Fruit fly (Drosophila melanogaster) whole organism, embryonic: ENCODE results near the gene scyl.

Experiments used
- Ada2b ChIP-seq: fragments of 200-800 bp; sonication (Bioruptor generic); IDR thresholded peaks from 2 replicates; pipeline ENCODE4 v1.3.6; 2022; ENCODE audit warnings: missing biosample characterization, missing genetic modification characterization
- Adf1 ChIP-seq: fragments of 200-800 bp; sonication (Bioruptor generic); IDR thresholded peaks from 2 replicates; pipeline ENCODE4 v1.3.6; 2022; ENCODE audit warnings: missing biosample characterization, missing genetic modification characterization
- Atf3 ChIP-seq: fragments of 200-800 bp; sonication (Bioruptor generic); optimal IDR thresholded peaks from 3 replicates; lab custom pipeline; 2016; ENCODE audit warnings: missing biosample characterization, missing genetic modification characterization
- Atf6 ChIP-seq: fragments of 200-800 bp; sonication (Bioruptor generic); IDR thresholded peaks from 2 replicates; pipeline ENCODE4 v1.3.6; 2022; ENCODE audit warnings: missing biosample characterization, missing genetic modification characterization
- B-H2 ChIP-seq: fragments of 200-800 bp; sonication (Bioruptor generic); optimal IDR thresholded peaks from 2 replicates; lab custom pipeline; 2018; ENCODE audit warnings: missing biosample characterization, mild to moderate bottlenecking, missing genetic modification characterization
- Bgb ChIP-seq: fragments of 200-800 bp; sonication (Bioruptor generic); IDR thresholded peaks from 2 replicates; pipeline ENCODE4 v1.3.6; 2022; ENCODE audit warnings: missing biosample characterization, missing genetic modification characterization; ENCODE audit not compliant: partially characterized antibody
- Bteb2 ChIP-seq: fragments of 200-800 bp; sonication (Bioruptor generic); optimal IDR thresholded peaks from 2 replicates; lab custom pipeline; 2016; ENCODE audit warnings: missing biosample characterization, missing genetic modification characterization
- CG10209 ChIP-seq: fragments of 200-800 bp; sonication (Bioruptor generic); optimal IDR thresholded peaks from 3 replicates; lab custom pipeline; 2017; ENCODE audit warnings: missing biosample characterization, mild to moderate bottlenecking, missing genetic modification characterization, missing genetic modification reagents
- CG11093 ChIP-seq: fragments of 200-800 bp; sonication (Bioruptor generic); IDR thresholded peaks from 3 replicates; pipeline ENCODE4 v1.3.6; 2022; ENCODE audit warnings: missing biosample characterization, missing genetic modification characterization
- CG11247 ChIP-seq: fragments of 200-800 bp; sonication (Bioruptor generic); IDR thresholded peaks from 2 replicates; pipeline ENCODE4 v1.3.6; 2022; ENCODE audit warnings: missing biosample characterization, missing genetic modification characterization
- CG12071 ChIP-seq: fragments of 200-800 bp; sonication (Bioruptor generic); optimal IDR thresholded peaks from 3 replicates; lab custom pipeline; 2018; ENCODE audit warnings: missing biosample characterization, mild to moderate bottlenecking, missing genetic modification characterization
- CG12299 ChIP-seq: fragments of 200-800 bp; sonication (Bioruptor generic); optimal IDR thresholded peaks from 2 replicates; lab custom pipeline; 2018; ENCODE audit warnings: missing biosample characterization, mild to moderate bottlenecking, missing genetic modification characterization
- CG12769 ChIP-seq: fragments of 200-800 bp; sonication (Bioruptor generic); optimal IDR thresholded peaks from 2 replicates; lab custom pipeline; 2019; ENCODE audit warnings: missing biosample characterization, mild to moderate bottlenecking, missing genetic modification characterization, moderate library complexity
- CG14860 ChIP-seq: fragments of 200-800 bp; sonication (Bioruptor generic); IDR thresholded peaks from 3 replicates; pipeline ENCODE4 v1.3.6; 2022; ENCODE audit warnings: missing biosample characterization, missing genetic modification characterization; ENCODE audit not compliant: partially characterized antibody
- CG14965 ChIP-seq: fragments of 200-800 bp; sonication (Bioruptor generic); optimal IDR thresholded peaks from 2 replicates; lab custom pipeline; 2016; ENCODE audit warnings: missing biosample characterization, missing genetic modification characterization, borderline replicate concordance
- CG1602 ChIP-seq: fragments of 200-800 bp; sonication (Bioruptor generic); optimal IDR thresholded peaks from 3 replicates; lab custom pipeline; 2016; ENCODE audit warnings: missing biosample characterization, missing genetic modification characterization
- CG1603 ChIP-seq: fragments of 200-800 bp; sonication (Bioruptor generic); optimal IDR thresholded peaks from 2 replicates; lab custom pipeline; 2019; ENCODE audit warnings: missing biosample characterization, mild to moderate bottlenecking, missing genetic modification characterization, moderate library complexity
- CG1792 ChIP-seq: fragments of 200-800 bp; sonication (Bioruptor generic); optimal IDR thresholded peaks from 2 replicates; lab custom pipeline; 2016; ENCODE audit warnings: missing biosample characterization, missing genetic modification characterization
- CG18764 ChIP-seq: fragments of 200-800 bp; sonication (Bioruptor generic); optimal IDR thresholded peaks from 3 replicates; lab custom pipeline; 2016; ENCODE audit warnings: missing biosample characterization, missing genetic modification characterization
- CG3995 ChIP-seq: fragments of 200-800 bp; sonication (Bioruptor generic); optimal IDR thresholded peaks from 3 replicates; lab custom pipeline; 2016; ENCODE audit warnings: missing biosample characterization, missing genetic modification characterization
- CG4360 ChIP-seq: fragments of 200-800 bp; sonication (Bioruptor generic); IDR thresholded peaks from 2 replicates; pipeline ENCODE4 v1.3.6; 2022; ENCODE audit warnings: missing biosample characterization, missing genetic modification characterization
- CG43689 ChIP-seq: fragments of 200-800 bp; sonication (Bioruptor generic); IDR thresholded peaks from 2 replicates; pipeline ENCODE4 v1.3.6; 2022; ENCODE audit warnings: missing biosample characterization, missing genetic modification characterization
- CG7372 ChIP-seq: fragments of 200-800 bp; sonication (Bioruptor generic); IDR thresholded peaks from 2 replicates; pipeline ENCODE4 v1.3.6; 2022; ENCODE audit warnings: missing biosample characterization, missing genetic modification characterization
- CG7839 ChIP-seq: fragments of 200-800 bp; sonication (Bioruptor generic); optimal IDR thresholded peaks from 3 replicates; lab custom pipeline; 2018; ENCODE audit warnings: missing biosample characterization, mild to moderate bottlenecking, missing genetic modification characterization, moderate library complexity
- CG7963 ChIP-seq: fragments of 200-800 bp; sonication (Bioruptor generic); IDR thresholded peaks from 3 replicates; pipeline ENCODE4 v1.3.6; 2022; ENCODE audit warnings: missing biosample characterization, missing genetic modification characterization; ENCODE audit not compliant: partially characterized antibody
- Camta ChIP-seq: fragments of 200-800 bp; sonication (Bioruptor generic); optimal IDR thresholded peaks from 2 replicates; lab custom pipeline; 2016; ENCODE audit warnings: missing biosample characterization, missing genetic modification characterization
- Chrac-16 ChIP-seq: fragments of 200-800 bp; sonication (Bioruptor generic); optimal IDR thresholded peaks from 3 replicates; lab custom pipeline; 2016; ENCODE audit warnings: missing biosample characterization, missing genetic modification characterization
- CoRest ChIP-seq: fragments of 200-800 bp; sonication (Bioruptor generic); optimal IDR thresholded peaks from 3 replicates; lab custom pipeline; 2018; ENCODE audit warnings: missing biosample characterization, mild to moderate bottlenecking, missing genetic modification characterization, moderate library complexity
- Doc2 ChIP-seq: fragments of 200-800 bp; sonication (Bioruptor generic); IDR thresholded peaks from 2 replicates; pipeline ENCODE4 v1.3.6; 2022; ENCODE audit warnings: missing biosample characterization, missing genetic modification characterization
- HmgZ ChIP-seq: fragments of 200-800 bp; sonication (Bioruptor generic); optimal IDR thresholded peaks from 2 replicates; lab custom pipeline; 2018; ENCODE audit warnings: missing biosample characterization, mild to moderate bottlenecking, missing genetic modification characterization
- Hmx ChIP-seq: fragments of 200-800 bp; sonication (Bioruptor generic); optimal IDR thresholded peaks from 2 replicates; lab custom pipeline; 2016; ENCODE audit warnings: missing biosample characterization, missing genetic modification characterization
- Hr51 ChIP-seq, 2 experiments: fragments of 200-800 bp; sonication (Bioruptor generic); optimal IDR thresholded peaks; 2 replicates in 1 of 2; 3 replicates in 1 of 2; lab custom pipeline; 2016 to 2018; ENCODE audit warnings: missing biosample characterization in 2 of 2, missing genetic modification characterization in 2 of 2, mild to moderate bottlenecking in 1 of 2, moderate library complexity in 1 of 2
- Pdp1 ChIP-seq, 2 experiments: fragments of 200-800 bp; sonication (Bioruptor generic); optimal IDR thresholded peaks; 3 replicates each; lab custom pipeline; 2016; ENCODE audit warnings: missing biosample characterization in 2 of 2, missing genetic modification characterization in 2 of 2, mild to moderate bottlenecking in 1 of 2, moderate library complexity in 1 of 2
- Six4 ChIP-seq: fragments of 200-800 bp; sonication (Bioruptor generic); optimal IDR thresholded peaks from 2 replicates; lab custom pipeline; 2016; ENCODE audit warnings: missing biosample characterization, missing genetic modification characterization
- chif ChIP-seq, 2 experiments: fragments of 200-800 bp; sonication (Bioruptor generic); optimal IDR thresholded peaks; 3 replicates each; lab custom pipeline; 2016; ENCODE audit warnings: missing biosample characterization in 2 of 2, missing genetic modification characterization in 2 of 2
- chinmo ChIP-seq: fragments of 200-800 bp; sonication (Bioruptor generic); IDR thresholded peaks from 4 replicates; pipeline ENCODE4 v1.3.6; 2022; ENCODE audit warnings: missing biosample characterization, missing genetic modification characterization; ENCODE audit not compliant: partially characterized antibody
- da ChIP-seq: fragments of 200-800 bp; sonication (Bioruptor generic); optimal IDR thresholded peaks from 2 replicates; lab custom pipeline; 2016; ENCODE audit warnings: missing biosample characterization, missing genetic modification characterization
- danr ChIP-seq: fragments of 200-800 bp; sonication (Bioruptor generic); IDR thresholded peaks from 2 replicates; pipeline ENCODE4 v1.3.6; 2022; ENCODE audit warnings: missing biosample characterization, missing genetic modification characterization
- dm ChIP-seq: fragments of 200-800 bp; sonication (Bioruptor generic); optimal IDR thresholded peaks from 3 replicates; lab custom pipeline; 2016; ENCODE audit warnings: missing biosample characterization, missing genetic modification characterization
- dmrt11E ChIP-seq: fragments of 200-800 bp; sonication (Bioruptor generic); optimal IDR thresholded peaks from 3 replicates; lab custom pipeline; 2018; ENCODE audit warnings: missing biosample characterization, mild to moderate bottlenecking, missing genetic modification characterization, moderate library complexity
- mirr ChIP-seq: fragments of 200-800 bp; sonication (Bioruptor generic); optimal IDR thresholded peaks from 3 replicates; lab custom pipeline; 2018; ENCODE audit warnings: missing biosample characterization, mild to moderate bottlenecking, missing genetic modification characterization
- mld ChIP-seq: fragments of 200-800 bp; sonication (Bioruptor generic); IDR thresholded peaks from 3 replicates; pipeline ENCODE4 v1.3.6; 2022; ENCODE audit warnings: missing biosample characterization, missing genetic modification characterization; ENCODE audit not compliant: partially characterized antibody
- p53 ChIP-seq: fragments of 200-800 bp; sonication (Bioruptor generic); optimal IDR thresholded peaks from 2 replicates; lab custom pipeline; 2016; ENCODE audit warnings: missing biosample characterization, missing genetic modification characterization
- phol ChIP-seq: fragments of 200-800 bp; sonication (Bioruptor generic); optimal IDR thresholded peaks from 3 replicates; lab custom pipeline; 2018; ENCODE audit warnings: missing biosample characterization, mild to moderate bottlenecking, missing genetic modification characterization, moderate library complexity
- pros ChIP-seq: fragments of 200-800 bp; sonication (Bioruptor generic); optimal IDR thresholded peaks from 3 replicates; lab custom pipeline; 2019; ENCODE audit warnings: missing biosample characterization, mild to moderate bottlenecking, missing genetic modification characterization, moderate library complexity
- salm ChIP-seq: fragments of 200-800 bp; sonication (Bioruptor generic); optimal IDR thresholded peaks from 2 replicates; lab custom pipeline; 2018; ENCODE audit warnings: missing biosample characterization, mild to moderate bottlenecking, missing genetic modification characterization
- scrt ChIP-seq: fragments of 200-800 bp; sonication (Bioruptor generic); optimal IDR thresholded peaks from 2 replicates; lab custom pipeline; 2018; ENCODE audit warnings: missing biosample characterization, mild to moderate bottlenecking, missing genetic modification characterization, moderate library complexity
- stwl ChIP-seq: fragments of 200-800 bp; sonication (Bioruptor generic); optimal IDR thresholded peaks from 3 replicates; lab custom pipeline; 2018; ENCODE audit warnings: missing biosample characterization, mild to moderate bottlenecking, missing genetic modification characterization, moderate library complexity
- usp ChIP-seq: fragments of >200 bp; optimal IDR thresholded peaks from 2 replicates; lab custom pipeline; 2017; ENCODE audit warnings: missing biosample characterization, missing genetic modification characterization
- wdn ChIP-seq: fragments of 200-800 bp; sonication (Bioruptor generic); IDR thresholded peaks from 2 replicates; pipeline ENCODE4 v1.3.6; 2022; ENCODE audit warnings: missing biosample characterization, missing genetic modification characterization

The scyl gene

DNA sequence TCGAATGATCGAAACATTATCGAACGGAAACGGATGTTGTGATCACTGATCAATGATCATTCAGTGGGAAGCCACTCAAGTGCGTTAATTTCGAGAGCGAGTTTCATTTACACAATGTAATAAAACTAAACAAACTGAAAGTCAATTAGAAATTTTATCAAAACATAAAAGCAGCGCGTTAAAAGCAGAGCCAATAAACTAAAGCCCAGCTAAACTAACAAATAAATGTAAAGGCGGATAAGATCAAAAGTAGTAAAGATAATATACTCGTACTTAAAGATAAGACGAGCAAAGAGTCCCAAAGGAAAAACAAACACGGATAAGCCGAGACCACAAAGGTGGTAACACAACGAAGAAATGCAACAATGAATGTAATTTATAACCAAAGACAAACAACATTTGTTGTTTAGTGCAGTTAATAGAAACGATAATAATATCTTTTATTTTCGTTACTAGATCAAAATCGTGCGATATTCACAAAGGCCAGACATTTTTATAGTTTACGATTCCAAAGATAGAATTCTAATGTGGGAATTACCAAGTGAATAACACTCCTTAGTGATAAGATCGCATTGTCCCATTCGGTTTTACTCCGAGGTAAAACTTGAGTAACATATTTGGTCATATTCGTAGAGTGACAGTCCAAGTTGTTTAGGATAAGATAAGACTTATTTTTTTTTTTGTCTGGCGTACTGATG is 21.5 kb downstream of the scyl start (continued):
- TF ChIP-seq CG3995 (GFP tag; lab: Kevin White, UChicago) (no peak), CG1792 (no peak), scrt (GFP tag; lab: Kevin White, UChicago) (no peak), CG1603 (no peak), CG10209 (GFP tag; lab: Kevin White, UChicago) (peak; percentile 10), mld (GFP tag; lab: Robert Waterston, UW) (no peak), CG7963 (no peak), Atf3 (GFP tag; lab: Kevin White, UChicago) (no peak), chinmo (no peak), dm (GFP tag; lab: Kevin White, UChicago) (no peak), CG7839 (tag; lab: Kevin White, UChicago) (no peak), CG12299 (no peak), phol (no peak), Adf1 (GFP tag; lab: Robert Waterston, UW) (no peak), Hr51 (GFP tag; optimal IDR thresholded peaks at IDR 0.05; lab: Kevin White, UChicago) (no peak), Chrac-16 (GFP tag; lab: Kevin White, UChicago) (no peak), salm (tag; lab: Kevin White, UChicago) (peak; percentile 31), danr (GFP tag; lab: Robert Waterston, UW) (no peak), Bteb2 (GFP tag; lab: Kevin White, UChicago) (no peak), CG1602 (GFP tag; lab: Kevin White, UChicago) (no peak), CG4360 (GFP tag; lab: Robert Waterston, UW) (no peak), Camta (GFP tag; lab: Kevin White, UChicago) (no peak), dmrt11E (tag; lab: Kevin White, UChicago) (peak; percentile 57), CG12071 (GFP tag; lab: Kevin White, UChicago) (no peak), CG11247 (GFP tag; lab: Robert Waterston, UW) (no peak), stwl (tag; lab: Kevin White, UChicago) (no peak), pros (GFP tag; lab: Kevin White, UChicago) (no peak), CG7372 (GFP tag; lab: Robert Waterston, UW) (no peak), wdn (GFP tag; lab: Robert Waterston, UW) (no peak), B-H2 (GFP tag; lab: Kevin White, UChicago) (no peak), CG14860 (GFP tag; lab: Robert Waterston, UW) (no peak), CG11093 (GFP tag; lab: Robert Waterston, UW) (no peak), Six4 (no peak), Atf6 (GFP tag; lab: Robert Waterston, UW) (no peak), Hmx (GFP tag; lab: Kevin White, UChicago) (no peak), mirr (GFP tag; lab: Kevin White, UChicago) (peak; percentile 14), usp (GFP tag; lab: Kevin White, UChicago) (no peak), CoRest (tag; lab: Kevin White, UChicago) (no peak), CG18764 (GFP tag; lab: Kevin White, UChicago) (no peak), CG14965 (GFP tag; lab: Kevin White, UChicago) (no peak), CG12769 (tag; lab: Kevin White, UChicago) (no peak), chif (GFP tag; optimal IDR thresholded peaks at IDR 0.05; lab: Kevin White, UChicago) (peak in 1 of 2 experiments; percentile 15), Doc2 (GFP tag; lab: Robert Waterston, UW) (no peak), Bgb (no peak), Pdp1 (GFP tag; optimal IDR thresholded peaks at IDR 0.05; lab: Kevin White, UChicago) (no peak), p53 (GFP tag; lab: Kevin White, UChicago) (no peak), HmgZ (tag; lab: Kevin White, UChicago) (no peak), Ada2b (no peak), CG43689 (GFP tag; lab: Robert Waterston, UW) (no peak), da (GFP tag; lab: Kevin White, UChicago) (no peak)
